Worm (Caenorhabditis elegans): ENCODE measurements around the gene C37C3.12.

ce11 chrV:7819585-7819984 is 19.8 kb downstream of the C37C3.12 start:
- TF ChIP-seq pha-4 (tag; optimal IDR thresholded peaks at IDR 0.05) (no peak), nhr-11 (tag; optimal IDR thresholded peaks at IDR 0.05) (no peak), fax-1 (tag; optimal IDR thresholded peaks at IDR 0.05) (no peak), hlh-8 (tag; optimal IDR thresholded peaks at IDR 0.05) (no peak), ama-1 (optimal IDR thresholded peaks at IDR 0.05) (no peak), lin-11 (tag; optimal IDR thresholded peaks at IDR 0.05) (no peak), ceh-9 (tag; optimal IDR thresholded peaks at IDR 0.05) (no peak)

Measured in whole organism, late embryonic.